Worm (Caenorhabditis elegans): ENCODE measurements around the gene K05F6.10.

Gene K05F6.10

ce11 chrII:1576030-1576429 is at the start of gene K05F6.10:
Gene K05F6.10 (minus strand): TSS chrII:1576130.
- TF ChIP-seq hmg-4 (GFP tag; optimal IDR thresholded peaks at IDR 0.05) (no peak), flt-1 (GFP tag; IDR thresholded peaks at IDR 0.05) (no peak), tbx-37 (GFP tag; conservative IDR thresholded peaks at IDR 0.05) (no peak), ama-1 (optimal IDR thresholded peaks at IDR 0.05) (no peak), ets-7 (tag; optimal IDR thresholded peaks at IDR 0.05) (no peak), ceh-36 (tag; optimal IDR thresholded peaks at IDR 0.05) (no peak)

ce11 chrII:1625666-1626065 is 49.7 kb upstream of the K05F6.10 start, which contains the start of gene C08E3.14:
Gene C08E3.14 (plus strand): TSS chrII:1625966.
- TF ChIP-seq tbx-11 (GFP tag; IDR thresholded peaks at IDR 0.05) (no peak), B0310.2 (tag; optimal IDR thresholded peaks at IDR 0.05) (no peak), tbx-37 (GFP tag; conservative IDR thresholded peaks at IDR 0.05) (no peak), ceh-36 (tag; optimal IDR thresholded peaks at IDR 0.05) (no peak), sea-1 (GFP tag; conservative IDR thresholded peaks at IDR 0.05) (no peak), flt-1 (GFP tag; IDR thresholded peaks at IDR 0.05) (no peak), hmbx-1 (tag; optimal IDR thresholded peaks at IDR 0.05) (no peak), hmg-4 (GFP tag; optimal IDR thresholded peaks at IDR 0.05) (no peak), pes-1 (GFP tag; IDR thresholded peaks at IDR 0.05) (no peak), ama-1 (optimal IDR thresholded peaks at IDR 0.05) (no peak), aly-1 (tag; optimal IDR thresholded peaks at IDR 0.05) (no peak), ceh-13 (GFP tag; optimal IDR thresholded peaks at IDR 0.05) (no peak), hnd-1 (tag; optimal IDR thresholded peaks at IDR 0.05) (no peak)

- TF ChIP-seq B0310.2 (tag; optimal IDR thresholded peaks at IDR 0.05) (no peak), aly-1 (tag; optimal IDR thresholded peaks at IDR 0.05) (no peak), sea-1 (GFP tag; conservative IDR thresholded peaks at IDR 0.05) (no peak), tbx-11 (GFP tag; IDR thresholded peaks at IDR 0.05) (no peak), tbx-37 (GFP tag; conservative IDR thresholded peaks at IDR 0.05) (no peak), hnd-1 (tag; optimal IDR thresholded peaks at IDR 0.05) (no peak), flt-1 (GFP tag; IDR thresholded peaks at IDR 0.05) (no peak), hmg-4 (GFP tag; optimal IDR thresholded peaks at IDR 0.05) (no peak), pes-1 (GFP tag; IDR thresholded peaks at IDR 0.05) (no peak)
Measured at ce11 chrII:1624572-1624971, 48.6 kb upstream of the K05F6.10 start, which contains the start of gene fbxa-160. Gene fbxa-160 (minus strand): TSS chrII:1624672.

- TF ChIP-seq hnd-1 (tag; optimal IDR thresholded peaks at IDR 0.05) (no peak), aly-1 (tag; optimal IDR thresholded peaks at IDR 0.05) (no peak), tbx-37 (GFP tag; conservative IDR thresholded peaks at IDR 0.05) (no peak), ama-1 (optimal IDR thresholded peaks at IDR 0.05) (no peak), tra-4 (tag; optimal IDR thresholded peaks at IDR 0.05) (no peak), ceh-36 (tag; optimal IDR thresholded peaks at IDR 0.05) (no peak), pes-1 (GFP tag; IDR thresholded peaks at IDR 0.05) (no peak), hmbx-1 (tag; optimal IDR thresholded peaks at IDR 0.05) (no peak), B0310.2 (tag; optimal IDR thresholded peaks at IDR 0.05) (no peak), flt-1 (GFP tag; IDR thresholded peaks at IDR 0.05) (no peak), ceh-13 (GFP tag; optimal IDR thresholded peaks at IDR 0.05) (no peak), hmg-4 (GFP tag; optimal IDR thresholded peaks at IDR 0.05) (no peak), tbx-11 (GFP tag; IDR thresholded peaks at IDR 0.05) (no peak), F13C5.2 (tag; optimal IDR thresholded peaks at IDR 0.05) (no peak), sea-1 (GFP tag; conservative IDR thresholded peaks at IDR 0.05) (no peak), scrt-1 (GFP tag; IDR thresholded peaks at IDR 0.05) (no peak)
Measured at ce11 chrII:1621795-1622194, 45.9 kb upstream of the K05F6.10 start.

ce11 chrII:1621180-1621579 is 45.2 kb upstream of the K05F6.10 start, which contains the start of gene fbxa-158:
Gene fbxa-158 (minus strand): TSS chrII:1621280.
- TF ChIP-seq hmbx-1 (tag; optimal IDR thresholded peaks at IDR 0.05) = no peak
- no peak for TF ChIP-seq ceh-13 (GFP tag; optimal IDR thresholded peaks at IDR 0.05)
- no peak for TF ChIP-seq ama-1 (optimal IDR thresholded peaks at IDR 0.05)
- TF ChIP-seq tbx-11 (GFP tag; IDR thresholded peaks at IDR 0.05) = no peak
- TF ChIP-seq sea-1 (GFP tag; conservative IDR thresholded peaks at IDR 0.05) = no peak
- TF ChIP-seq tra-4 (tag; optimal IDR thresholded peaks at IDR 0.05) = no peak
- TF ChIP-seq F13C5.2 (tag; optimal IDR thresholded peaks at IDR 0.05) = no peak
- TF ChIP-seq scrt-1 (GFP tag; IDR thresholded peaks at IDR 0.05) = no peak
- TF ChIP-seq hmg-4 (GFP tag; optimal IDR thresholded peaks at IDR 0.05) = no peak
- no peak for TF ChIP-seq aly-1 (tag; optimal IDR thresholded peaks at IDR 0.05)
- TF ChIP-seq ets-7 (tag; optimal IDR thresholded peaks at IDR 0.05) = no peak
- no peak for TF ChIP-seq pes-1 (GFP tag; IDR thresholded peaks at IDR 0.05)
- TF ChIP-seq hnd-1 (tag; optimal IDR thresholded peaks at IDR 0.05) = no peak
- TF ChIP-seq ceh-36 (tag; optimal IDR thresholded peaks at IDR 0.05) = no peak
- no peak for TF ChIP-seq tbx-37 (GFP tag; conservative IDR thresholded peaks at IDR 0.05)
- no peak for TF ChIP-seq flt-1 (GFP tag; IDR thresholded peaks at IDR 0.05)
- TF ChIP-seq B0310.2 (tag; optimal IDR thresholded peaks at IDR 0.05) = no peak

- TF ChIP-seq hnd-1 (tag; optimal IDR thresholded peaks at IDR 0.05) (no peak), hmbx-1 (tag; optimal IDR thresholded peaks at IDR 0.05) (no peak), F13C5.2 (tag; optimal IDR thresholded peaks at IDR 0.05) (no peak), flt-1 (GFP tag; IDR thresholded peaks at IDR 0.05) (no peak), tbx-37 (GFP tag; conservative IDR thresholded peaks at IDR 0.05) (no peak), ama-1 (optimal IDR thresholded peaks at IDR 0.05) (no peak), tbx-11 (GFP tag; IDR thresholded peaks at IDR 0.05) (no peak), sea-1 (GFP tag; conservative IDR thresholded peaks at IDR 0.05) (no peak), hmg-4 (GFP tag; optimal IDR thresholded peaks at IDR 0.05) (no peak)
Measured at ce11 chrII:1618948-1619347, 43.0 kb upstream of the K05F6.10 start, which contains the start of gene fbxa-166. Gene fbxa-166 (minus strand): TSS chrII:1619048.

- TF ChIP-seq scrt-1 (GFP tag; IDR thresholded peaks at IDR 0.05) (no peak), sea-1 (GFP tag; conservative IDR thresholded peaks at IDR 0.05) (no peak), pes-1 (GFP tag; IDR thresholded peaks at IDR 0.05) (no peak), tbx-37 (GFP tag; conservative IDR thresholded peaks at IDR 0.05) (no peak), tbx-11 (GFP tag; IDR thresholded peaks at IDR 0.05) (no peak), F13C5.2 (tag; optimal IDR thresholded peaks at IDR 0.05) (no peak), hmg-4 (GFP tag; optimal IDR thresholded peaks at IDR 0.05) (no peak)
Measured at ce11 chrII:1616382-1616781, 40.5 kb upstream of the K05F6.10 start, which contains the start of gene fbxa-165. Gene fbxa-165 (minus strand): TSS chrII:1616482.

- TF ChIP-seq hnd-1 (tag; optimal IDR thresholded peaks at IDR 0.05) (no peak), ama-1 (optimal IDR thresholded peaks at IDR 0.05) (no peak), hmbx-1 (tag; optimal IDR thresholded peaks at IDR 0.05) (no peak), B0310.2 (tag; optimal IDR thresholded peaks at IDR 0.05) (no peak), scrt-1 (GFP tag; IDR thresholded peaks at IDR 0.05) (no peak)
Measured at ce11 chrII:1613972-1614371, 38.0 kb upstream of the K05F6.10 start, which contains the start of gene fbxa-164. Gene fbxa-164 (minus strand): TSS chrII:1614072.
